Worm (Caenorhabditis elegans) whole organism, L4 larva: ENCODE results near the gene kle-2.

Experiments used
- F10B5.3 ChIP-seq: sonication (generic microtip); optimal IDR thresholded peaks from 2 replicates; lab custom pipeline; 2016; ENCODE audit warnings: mild to moderate bottlenecking, missing genetic modification characterization, missing compliant biosample characterization
- F26F4.8 ChIP-seq: fragments of 200-800 bp; sonication (Bioruptor generic); conservative IDR thresholded peaks from 2 replicates; pipeline ENCODE4 v1.3.6; 2022; ENCODE audit warnings: missing genetic modification characterization, missing compliant biosample characterization
- F37D6.2 ChIP-seq: sonication (generic microtip); optimal IDR thresholded peaks from 2 replicates; lab custom pipeline; 2016; ENCODE audit warnings: mild to moderate bottlenecking, missing genetic modification characterization, missing compliant biosample characterization
- F44E2.7 ChIP-seq: fragments of 200-800 bp; sonication (Bioruptor generic); IDR thresholded peaks from 2 replicates; pipeline ENCODE4 v2.1.2; 2022; ENCODE audit warnings: missing genetic modification characterization, missing compliant biosample characterization
- R02D3.7 ChIP-seq: fragments of 150-350 bp; sonication (generic microtip); optimal IDR thresholded peaks from 3 replicates; lab custom pipeline; 2014; ENCODE audit warnings: missing biosample characterization, missing genetic modification characterization
- T20F7.1 ChIP-seq: fragments of 200-800 bp; sonication (Bioruptor generic); optimal IDR thresholded peaks from 2 replicates; lab custom pipeline; 2018; ENCODE audit warnings: mild to moderate bottlenecking, missing genetic modification characterization, missing compliant biosample characterization
- Y5F2A.4 ChIP-seq: fragments of 200-800 bp; sonication (Bioruptor generic); optimal IDR thresholded peaks from 2 replicates; lab custom pipeline; 2018; ENCODE audit warnings: mild to moderate bottlenecking, missing genetic modification characterization, missing compliant biosample characterization
- aha-1 ChIP-seq: fragments of 150-350 bp; peaks from one replicate; lab custom pipeline; 2014; ENCODE audit warnings: missing biosample characterization, missing genetic modification characterization
- aly-2 ChIP-seq: sonication (generic microtip); optimal IDR thresholded peaks from 2 replicates; lab custom pipeline; 2018; ENCODE audit warnings: missing biosample characterization, missing genetic modification characterization
- arid-1 ChIP-seq: fragments of 200-800 bp; sonication (Bioruptor generic); conservative IDR thresholded peaks from 2 replicates; pipeline ENCODE4 v1.3.6; 2022; ENCODE audit warnings: missing genetic modification reagents, missing genetic modification characterization, missing compliant biosample characterization
- attf-4 ChIP-seq: sonication (generic microtip); optimal IDR thresholded peaks from 3 replicates; lab custom pipeline; 2017; ENCODE audit warnings: missing biosample characterization, missing genetic modification characterization
- ceh-20 ChIP-seq: fragments of 200-800 bp; sonication (Bioruptor generic); IDR thresholded peaks from 2 replicates; pipeline ENCODE4 v1.3.6; 2022; ENCODE audit warnings: missing genetic modification reagents, missing genetic modification characterization, missing compliant biosample characterization
- ceh-44 ChIP-seq: fragments of 200-800 bp; sonication (Bioruptor generic); IDR thresholded peaks from 2 replicates; pipeline ENCODE4 v1.3.6; 2022; ENCODE audit warnings: missing genetic modification reagents, missing genetic modification characterization, missing compliant biosample characterization
- ceh-62 ChIP-seq: sonication (generic microtip); optimal IDR thresholded peaks from 2 replicates; lab custom pipeline; 2017; ENCODE audit warnings: missing biosample characterization, missing genetic modification characterization
- cey-2 ChIP-seq: sonication (generic microtip); optimal IDR thresholded peaks from 3 replicates; lab custom pipeline; 2017; ENCODE audit warnings: missing genetic modification characterization, mild to moderate bottlenecking, missing compliant biosample characterization, antibody characterized with exemption, borderline replicate concordance; ENCODE audit not compliant: insufficient read depth
- dmd-6 ChIP-seq: fragments of 200-800 bp; sonication (Bioruptor generic); IDR thresholded peaks from 2 replicates; pipeline ENCODE4 v1.3.6; 2022; ENCODE audit warnings: missing genetic modification reagents, missing genetic modification characterization, missing compliant biosample characterization
- dmd-9 ChIP-seq: fragments of 200-800 bp; sonication (Bioruptor generic); IDR thresholded peaks from 2 replicates; pipeline ENCODE4 v1.3.6; 2022; ENCODE audit warnings: missing genetic modification reagents, missing genetic modification characterization, missing compliant biosample characterization
- egl-43 ChIP-seq: fragments of 200-800 bp; sonication (Bioruptor generic); IDR thresholded peaks from 2 replicates; pipeline ENCODE4 v1.3.6; 2022; ENCODE audit warnings: missing genetic modification reagents, missing genetic modification characterization, missing compliant biosample characterization
- hlh-30 ChIP-seq: sonication (generic microtip); optimal IDR thresholded peaks from 2 replicates; lab custom pipeline; 2017; ENCODE audit warnings: antibody characterized with exemption, mild to moderate bottlenecking, missing genetic modification characterization, missing compliant biosample characterization; ENCODE audit not compliant: insufficient read depth
- lim-7 ChIP-seq: fragments of 200-800 bp; sonication (Bioruptor generic); IDR thresholded peaks from 2 replicates; pipeline ENCODE4 v1.3.6; 2022; ENCODE audit warnings: missing genetic modification characterization, missing compliant biosample characterization
- lin-1 ChIP-seq: fragments of 200-800 bp; sonication (Bioruptor generic); IDR thresholded peaks from 2 replicates; pipeline ENCODE4 v1.3.6; 2022; ENCODE audit warnings: missing genetic modification reagents, missing genetic modification characterization, missing compliant biosample characterization
- lir-3 ChIP-seq: sonication (generic microtip); optimal IDR thresholded peaks from 2 replicates; lab custom pipeline; 2016; ENCODE audit warnings: mild to moderate bottlenecking, missing genetic modification characterization, missing compliant biosample characterization
- lsy-2 ChIP-seq, 2 experiments: fragments of 150-350 bp in 1 of 2; sonication (generic microtip) in 1 of 2; optimal IDR thresholded peaks; 2 replicates each; lab custom pipeline; 2014 to 2017; ENCODE audit warnings: missing biosample characterization in 2 of 2, missing genetic modification characterization in 2 of 2
- mdt-29 ChIP-seq: fragments of 200-800 bp; sonication (Bioruptor generic); IDR thresholded peaks from 2 replicates; pipeline ENCODE4 v1.3.6; 2022; ENCODE audit warnings: missing genetic modification reagents, missing genetic modification characterization, missing compliant biosample characterization
- mep-1 ChIP-seq: fragments of 150-350 bp; sonication (generic microtip); optimal IDR thresholded peaks from 3 replicates; lab custom pipeline; 2014; ENCODE audit warnings: missing biosample characterization, missing genetic modification characterization
- mes-2 ChIP-seq: sonication (generic microtip); optimal IDR thresholded peaks from 2 replicates; lab custom pipeline; 2016; ENCODE audit warnings: missing genotype, mild to moderate bottlenecking, missing genetic modification characterization, missing compliant biosample characterization; ENCODE audit not compliant: poor library complexity, severe bottlenecking
- mxl-2 ChIP-seq: fragments of 200-800 bp; sonication (Bioruptor generic); conservative IDR thresholded peaks from 2 replicates; pipeline ENCODE4 v1.3.6; 2022; ENCODE audit warnings: missing genetic modification reagents, missing genetic modification characterization, missing compliant biosample characterization
- nhr-102 ChIP-seq: sonication (generic microtip); optimal IDR thresholded peaks from 2 replicates; lab custom pipeline; 2016; ENCODE audit warnings: mild to moderate bottlenecking, missing genetic modification characterization, moderate library complexity, missing compliant biosample characterization
- nhr-111 ChIP-seq: fragments of 200-800 bp; sonication (Bioruptor generic); optimal IDR thresholded peaks from 2 replicates; lab custom pipeline; 2018; ENCODE audit warnings: mild to moderate bottlenecking, missing genetic modification characterization, missing compliant biosample characterization
- nhr-28 ChIP-seq: fragments of 150-350 bp; optimal IDR thresholded peaks from 2 replicates; lab custom pipeline; 2014; ENCODE audit warnings: missing biosample characterization, missing genetic modification characterization
- nhr-42 ChIP-seq: fragments of 200-800 bp; sonication (Bioruptor generic); IDR thresholded peaks from 2 replicates; pipeline ENCODE4 v1.3.6; 2022; ENCODE audit warnings: missing genetic modification characterization, missing compliant biosample characterization
- nhr-6 ChIP-seq: fragments of 150-350 bp; optimal IDR thresholded peaks from 2 replicates; lab custom pipeline; 2014; ENCODE audit warnings: missing biosample characterization, missing genetic modification characterization
- nhr-77 ChIP-seq: fragments of 150-350 bp; optimal IDR thresholded peaks from 2 replicates; lab custom pipeline; 2014; ENCODE audit warnings: missing biosample characterization, missing genetic modification characterization
- sdz-12 ChIP-seq: fragments of 200-800 bp; sonication (Bioruptor generic); optimal IDR thresholded peaks from 2 replicates; lab custom pipeline; 2018; ENCODE audit warnings: mild to moderate bottlenecking, missing genetic modification characterization, missing compliant biosample characterization
- snpc-4 ChIP-seq: fragments of 150-350 bp; optimal IDR thresholded peaks from 2 replicates; lab custom pipeline; 2014; ENCODE audit warnings: missing biosample characterization, missing genetic modification characterization
- spr-1 ChIP-seq: sonication (generic microtip); optimal IDR thresholded peaks from 2 replicates; lab custom pipeline; 2016; ENCODE audit warnings: mild to moderate bottlenecking, missing genetic modification characterization, missing compliant biosample characterization
- tag-97 ChIP-seq: fragments of 200-800 bp; sonication (Bioruptor generic); IDR thresholded peaks from 2 replicates; pipeline ENCODE4 v1.3.6; 2022; ENCODE audit warnings: missing genetic modification characterization, missing compliant biosample characterization
- tra-1 ChIP-seq: fragments of 200-800 bp; sonication (Bioruptor generic); IDR thresholded peaks from 2 replicates; pipeline ENCODE4 v1.3.6; 2022; ENCODE audit warnings: missing genetic modification reagents, missing genetic modification characterization, missing compliant biosample characterization
- unc-62 ChIP-seq, 3 experiments: fragments of 150-350 bp in 1 of 3; sonication (generic microtip); optimal IDR thresholded peaks in 2 of 3; peaks in 1 of 3; 1 replicate in 1 of 3; 2 replicates in 2 of 3; lab custom pipeline; 2014 to 2017; ENCODE audit warnings: missing biosample characterization in 3 of 3, missing genetic modification characterization in 3 of 3, missing genetic modification reagents in 3 of 3, missing genotype in 1 of 3
- zag-1 ChIP-seq: fragments of 150-350 bp; optimal IDR thresholded peaks from 2 replicates; lab custom pipeline; 2014; ENCODE audit warnings: missing biosample characterization, missing genetic modification characterization
- zip-11 ChIP-seq: fragments of 200-800 bp; sonication (Bioruptor generic); IDR thresholded peaks from 2 replicates; pipeline ENCODE4 v1.3.6; 2022; ENCODE audit warnings: missing genetic modification characterization, missing compliant biosample characterization
- ztf-7 ChIP-seq: fragments of 150-350 bp; optimal IDR thresholded peaks from 2 replicates; lab custom pipeline; 2014; ENCODE audit warnings: missing biosample characterization, missing genetic modification characterization

kle-2 gene

ce11 chrIII:7941417-7941816 lies at the start of gene kle-2:
kle-2 (plus strand) TSS chrIII:7941717.
- TF ChIP-seq dmd-6 (GFP tag; lab: Robert Waterston, UW) (no peak), F26F4.8 (GFP tag; lab: Robert Waterston, UW) (no peak), lim-7 (GFP tag; lab: Robert Waterston, UW) (no peak)

- TF ChIP-seq spr-1 (tag; lab: Kevin White, UChicago) (no peak), hlh-30 (tag; lab: Kevin White, UChicago) (peak; percentile 12), zag-1 (tag; lab: Kevin White, UChicago) (no peak), unc-62 (GFP tag; optimal IDR thresholded peaks at IDR 0.05 in 1 of 2; lab: Kevin White, UChicago) (peak in 1 of 2 experiments; percentile 79), unc-62 (tag; optimal IDR thresholded peaks at IDR 0.05; lab: Kevin White, UChicago) (no peak), F10B5.3 (no peak), nhr-77 (tag; lab: Kevin White, UChicago) (no peak), snpc-4 (no peak), mep-1 (tag; lab: Kevin White, UChicago) (no peak), lin-1 (no peak), dmd-9 (GFP tag; lab: Robert Waterston, UW) (no peak), nhr-6 (tag; lab: Kevin White, UChicago) (no peak), mxl-2 (no peak)
- TF ChIP-seq, all 104 proteins: peak for 2
Measured at ce11 chrIII:7892333-7892732, 49.2 kb upstream of the kle-2 start.

- TF ChIP-seq spr-1 (tag; lab: Kevin White, UChicago) (no peak), nhr-6 (tag; lab: Kevin White, UChicago) (no peak), cey-2 (tag; lab: Kevin White, UChicago) (no peak)
Measured at ce11 chrIII:7893224-7893623, 48.3 kb upstream of the kle-2 start.

- no peak for TF ChIP-seq dmd-6 (GFP tag; lab: Robert Waterston, UW)
- TF ChIP-seq attf-4 = no peak
- no peak for TF ChIP-seq tag-97 (GFP tag; lab: Robert Waterston, UW)
- no peak for TF ChIP-seq nhr-77 (tag; lab: Kevin White, UChicago)
- TF ChIP-seq mes-2 = no peak
- TF ChIP-seq tra-1 (GFP tag; lab: Robert Waterston, UW) = no peak
- no peak for TF ChIP-seq F44E2.7
- no peak for TF ChIP-seq ceh-62
- TF ChIP-seq Y5F2A.4 = no peak
- no peak for TF ChIP-seq snpc-4
- TF ChIP-seq nhr-6 (tag; lab: Kevin White, UChicago) = no peak
- no peak for TF ChIP-seq nhr-102
- no peak for TF ChIP-seq ceh-44 (GFP tag; lab: Robert Waterston, UW)
- no peak for TF ChIP-seq sdz-12 (GFP tag; lab: Kevin White, UChicago)
- TF ChIP-seq arid-1 (GFP tag; lab: Robert Waterston, UW) = no peak
- no peak for TF ChIP-seq R02D3.7 (tag; lab: Kevin White, UChicago)
Measured at ce11 chrIII:7894724-7895123, 46.8 kb upstream of the kle-2 start, which contains the start of gene ZK688.4. ZK688.4 (plus strand) TSS chrIII:7895024.

ce11 chrIII:7896925-7897324 lies 44.6 kb upstream of the kle-2 start, which contains the start of gene ZK688.10:
ZK688.10 (minus strand) TSS chrIII:7897025.
- TF ChIP-seq lir-3 (tag; lab: Kevin White, UChicago) = no peak
- peak; percentile 12 for TF ChIP-seq aha-1 (tag; lab: Kevin White, UChicago)

ce11 chrIII:7897733-7898132 lies 43.8 kb upstream of the kle-2 start:
- TF ChIP-seq F44E2.7 (no peak), ceh-20 (GFP tag; lab: Robert Waterston, UW) (no peak), lsy-2 (tag; optimal IDR thresholded peaks at IDR 0.05; lab: Kevin White, UChicago) (peak in 1 of 2 experiments; percentile 59), aly-2 (tag; lab: Kevin White, UChicago) (no peak), mdt-29 (GFP tag; lab: Robert Waterston, UW) (no peak), nhr-102 (no peak), F37D6.2 (no peak), nhr-111 (GFP tag; lab: Kevin White, UChicago) (no peak), T20F7.1 (GFP tag; lab: Kevin White, UChicago) (peak; percentile 34), tra-1 (GFP tag; lab: Robert Waterston, UW) (no peak), nhr-42 (no peak), nhr-28 (tag; lab: Kevin White, UChicago) (peak; percentile 81), zag-1 (tag; lab: Kevin White, UChicago) (no peak), nhr-6 (tag; lab: Kevin White, UChicago) (no peak), egl-43 (GFP tag; lab: Robert Waterston, UW) (no peak), zip-11 (GFP tag; lab: Robert Waterston, UW) (no peak), ztf-7 (tag; lab: Kevin White, UChicago) (no peak)
